Fruit fly (Drosophila melanogaster) whole organism, wandering third instar larva: ENCODE results near the gene solo.
A peak's percentile ranks its signal among the peaks of the same experiment; 100 is the strongest.

Experiments
- CrebA ChIP-seq: fragments of 200-800 bp; sonication (Bioruptor generic); optimal IDR thresholded peaks from 2 replicates; lab custom pipeline; 2016; ENCODE audit warnings: missing biosample characterization, mild to moderate bottlenecking, missing genetic modification characterization, borderline replicate concordance
- Dfd ChIP-seq: fragments of >200 bp; optimal IDR thresholded peaks from 2 replicates; lab custom pipeline; 2017; ENCODE audit warnings: missing biosample characterization, missing genetic modification characterization
- Dif ChIP-seq: fragments of 200-275, 200-300 bp; sonication (Bioruptor generic); optimal IDR thresholded peaks from 2 replicates; lab custom pipeline; 2018; ENCODE audit warnings: missing biosample characterization, missing genetic modification characterization; ENCODE audit not compliant: partially characterized antibody
- GATAd ChIP-seq: sonication (Bioruptor generic); optimal IDR thresholded peaks from 2 replicates; lab custom pipeline; 2016; ENCODE audit warnings: missing biosample characterization, missing genetic modification characterization
- Hnf4 ChIP-seq: fragments of 200-800 bp; sonication (Bioruptor generic); optimal IDR thresholded peaks from 2 replicates; lab custom pipeline; 2016; ENCODE audit warnings: missing biosample characterization, mild to moderate bottlenecking, missing genetic modification characterization
- Hr78 ChIP-seq: fragments of >200 bp; optimal IDR thresholded peaks from 2 replicates; lab custom pipeline; 2017; ENCODE audit warnings: missing biosample characterization, missing genetic modification characterization
- Hr83 ChIP-seq: fragments of 200-300 bp; sonication (Bioruptor generic); optimal IDR thresholded peaks from 2 replicates; lab custom pipeline; 2016; ENCODE audit warnings: missing biosample characterization, mild to moderate bottlenecking, missing genetic modification characterization, moderate library complexity; ENCODE audit not compliant: poor library complexity, severe bottlenecking
- Jra ChIP-seq: sonication (Bioruptor generic); optimal IDR thresholded peaks from 2 replicates; lab custom pipeline; 2016; ENCODE audit warnings: missing biosample characterization, missing genetic modification characterization
- Mio ChIP-seq: sonication (Bioruptor generic); optimal IDR thresholded peaks from 2 replicates; lab custom pipeline; 2016; ENCODE audit warnings: missing biosample characterization, missing genetic modification characterization
- Myc ChIP-seq: fragments of >200 bp; optimal IDR thresholded peaks from 2 replicates; lab custom pipeline; 2017
- N ChIP-seq: fragments of >200 bp; optimal IDR thresholded peaks from 2 replicates; lab custom pipeline; 2018; ENCODE audit warnings: missing biosample characterization, missing external identifiers, missing genetic modification characterization
- OdsH ChIP-seq: fragments of 200-800 bp; sonication (Bioruptor generic); optimal IDR thresholded peaks from 2 replicates; lab custom pipeline; 2016; ENCODE audit warnings: missing biosample characterization, mild to moderate bottlenecking, missing genetic modification characterization
- Rel ChIP-seq, 2 experiments: fragments of 200-800 bp; sonication (Bioruptor generic) in 1 of 2; optimal IDR thresholded peaks; 2 replicates in 1 of 2; 3 replicates in 1 of 2; lab custom pipeline; 2016 to 2019; ENCODE audit warnings: mild to moderate bottlenecking in 2 of 2, missing biosample characterization in 2 of 2, missing genetic modification characterization in 2 of 2, moderate library complexity in 1 of 2
- Sp1 ChIP-seq: fragments of 200-800 bp; sonication (Bioruptor generic); optimal IDR thresholded peaks from 3 replicates; lab custom pipeline; 2019; ENCODE audit warnings: missing biosample characterization, mild to moderate bottlenecking, missing genetic modification characterization, moderate library complexity
- Vsx2 ChIP-seq: fragments of 200-300, 225-300 bp; sonication (Bioruptor generic); optimal IDR thresholded peaks from 2 replicates; lab custom pipeline; 2018; ENCODE audit warnings: missing biosample characterization, missing genetic modification characterization; ENCODE audit not compliant: partially characterized antibody
- brk ChIP-seq: fragments of 200-800 bp; sonication (Bioruptor generic); optimal IDR thresholded peaks from 2 replicates; lab custom pipeline; 2016; ENCODE audit warnings: missing biosample characterization, mild to moderate bottlenecking, missing genetic modification characterization
- dmrt93B ChIP-seq: fragments of 200-800 bp; sonication (Bioruptor generic); optimal IDR thresholded peaks from 2 replicates; lab custom pipeline; 2018; ENCODE audit warnings: missing biosample characterization, mild to moderate bottlenecking, missing genetic modification characterization
- dsf ChIP-seq: sonication (Bioruptor generic); optimal IDR thresholded peaks from 2 replicates; lab custom pipeline; 2016; ENCODE audit warnings: missing biosample characterization, missing genetic modification characterization, borderline replicate concordance
- ey ChIP-seq: fragments of 200-800 bp; sonication (Bioruptor generic); optimal IDR thresholded peaks from 2 replicates; lab custom pipeline; 2016; ENCODE audit warnings: missing biosample characterization, missing genetic modification characterization
- h ChIP-seq: fragments of 200-800 bp; sonication (Bioruptor generic); optimal IDR thresholded peaks from 3 replicates; lab custom pipeline; 2016; ENCODE audit warnings: missing biosample characterization, mild to moderate bottlenecking, missing genetic modification characterization
- jim ChIP-seq: fragments of 175-275, 200-325 bp; sonication (Bioruptor generic); optimal IDR thresholded peaks from 2 replicates; lab custom pipeline; 2016; ENCODE audit warnings: missing biosample characterization, mild to moderate bottlenecking, missing genetic modification characterization
- lola ChIP-seq: fragments of >200 bp; optimal IDR thresholded peaks from 2 replicates; lab custom pipeline; 2017; ENCODE audit warnings: missing biosample characterization, missing genetic modification characterization
- pan ChIP-seq: fragments of >200 bp; optimal IDR thresholded peaks from 2 replicates; lab custom pipeline; 2017
- psq ChIP-seq: fragments of 200-800 bp; sonication (Bioruptor generic); optimal IDR thresholded peaks from 3 replicates; lab custom pipeline; 2017; ENCODE audit warnings: missing biosample characterization, mild to moderate bottlenecking, missing genetic modification characterization, moderate library complexity
- rgr ChIP-seq: fragments of 200-800 bp; sonication (Bioruptor generic); optimal IDR thresholded peaks from 3 replicates; lab custom pipeline; 2016; ENCODE audit warnings: missing biosample characterization, mild to moderate bottlenecking, missing genetic modification characterization
- sage ChIP-seq: fragments of 200-800 bp; sonication (Bioruptor generic); optimal IDR thresholded peaks from 2 replicates; lab custom pipeline; 2016; ENCODE audit warnings: missing biosample characterization, mild to moderate bottlenecking, missing genetic modification characterization
- sv ChIP-seq: fragments of 200-800 bp; sonication (Bioruptor generic); optimal IDR thresholded peaks from 3 replicates; lab custom pipeline; 2016; ENCODE audit warnings: missing biosample characterization, missing genetic modification characterization
- woc ChIP-seq: sonication (Bioruptor generic); optimal IDR thresholded peaks from 2 replicates; lab custom pipeline; 2016; ENCODE audit warnings: missing biosample characterization, mild to moderate bottlenecking, missing genetic modification characterization

solo gene

dm6 chr2L:15057225-15058117, 4.0 kb upstream of the solo start, which contains the start of gene ck:
Gene ck (minus strand): TSS chr2L:15057862.
- TF ChIP-seq OdsH (GFP tag; lab: Kevin White, UChicago) (no peak), Hr78 (GFP tag; lab: Kevin White, UChicago) (no peak), h (no peak), psq (GFP tag; lab: Kevin White, UChicago) (no peak), jim (GFP tag; lab: Kevin White, UChicago) (no peak), Jra (no peak), Hr83 (GFP tag; lab: Kevin White, UChicago) (no peak), Rel (GFP tag; optimal IDR thresholded peaks at IDR 0.05; lab: Kevin White, UChicago) (no peak), Rel (tag; optimal IDR thresholded peaks at IDR 0.05; lab: Kevin White, UChicago) (peak; percentile 39)

- TF ChIP-seq woc (no peak), Dfd (no peak), Hnf4 (GFP tag; lab: Kevin White, UChicago) (no peak), Hr78 (GFP tag; lab: Kevin White, UChicago) (no peak), ey (GFP tag; lab: Kevin White, UChicago) (no peak), sage (GFP tag; lab: Kevin White, UChicago) (no peak), lola (GFP tag; lab: Kevin White, UChicago) (no peak), brk (GFP tag; lab: Kevin White, UChicago) (no peak), rgr (no peak), Hr83 (GFP tag; lab: Kevin White, UChicago) (no peak), Myc (no peak), N (GFP tag; lab: Kevin White, UChicago) (no peak), Vsx2 (no peak), psq (GFP tag; lab: Kevin White, UChicago) (no peak), GATAd (no peak)
Observed at dm6 chr2L:15058118-15058402, 3.4 kb upstream of the solo start, which contains the start of gene CG33679. Gene CG33679 (plus strand): TSS chr2L:15058303.

dm6 chr2L:15059000-15059399, 2.5 kb upstream of the solo start:
- TF ChIP-seq Dif (GFP tag; lab: Kevin White, UChicago) (no peak), CrebA (no peak), dmrt93B (GFP tag; lab: Kevin White, UChicago) (no peak), N (GFP tag; lab: Kevin White, UChicago) (no peak), h (no peak), Mio (GFP tag; lab: Kevin White, UChicago) (no peak), GATAd (no peak), sage (GFP tag; lab: Kevin White, UChicago) (no peak), psq (GFP tag; lab: Kevin White, UChicago) (no peak), rgr (no peak), pan (no peak), dsf (GFP tag; lab: Kevin White, UChicago) (no peak)
- TF ChIP-seq, all 38 proteins: peak for 0

DNA sequence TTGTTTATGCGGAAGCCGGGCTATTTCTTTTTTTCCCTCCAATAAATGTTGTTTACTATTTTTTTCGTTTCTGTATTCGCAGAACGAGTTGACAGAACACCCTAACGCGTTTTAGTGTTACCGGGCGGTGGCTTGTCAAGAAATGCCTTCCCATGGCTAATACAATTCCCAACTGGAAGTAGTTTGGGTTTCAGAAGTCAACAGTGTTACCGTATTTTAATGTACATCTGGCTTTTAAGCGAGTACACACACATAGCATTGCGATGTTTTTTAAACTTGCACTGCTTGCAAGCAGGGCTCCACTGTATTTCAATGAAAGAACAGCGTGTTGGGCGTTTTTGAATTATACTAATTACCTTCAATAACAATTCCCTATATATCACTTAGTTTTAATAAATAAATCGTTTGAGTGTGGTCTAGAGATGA, 863 bp upstream of the solo start, which contains the start of gene TfIIS:
TfIIS (minus strand) TSS at position 178 of the 426 bp plus-strand sequence.
- TF ChIP-seq woc, result no peak
- TF ChIP-seq sv (GFP tag; lab: Kevin White, UChicago), result no peak
- TF ChIP-seq rgr, result peak; percentile 7
- no peak for TF ChIP-seq Rel (GFP tag; optimal IDR thresholded peaks at IDR 0.05; lab: Kevin White, UChicago)
- TF ChIP-seq Rel (tag; optimal IDR thresholded peaks at IDR 0.05; lab: Kevin White, UChicago), result peak; percentile 17
- TF ChIP-seq Myc, result peak; percentile 78
- no peak for TF ChIP-seq Sp1 (GFP tag; lab: Kevin White, UChicago)
- TF ChIP-seq Hnf4 (GFP tag; lab: Kevin White, UChicago), result no peak
- no peak for TF ChIP-seq Mio (GFP tag; lab: Kevin White, UChicago)
- TF ChIP-seq Vsx2, result peak; percentile 77
- TF ChIP-seq, all 38 proteins: peak for 4

dm6 chr2L:15062095-15062494, 639 bp downstream of the solo start:
- TF ChIP-seq Hnf4 (GFP tag; lab: Kevin White, UChicago) (no peak), Hr78 (GFP tag; lab: Kevin White, UChicago) (no peak), ey (GFP tag; lab: Kevin White, UChicago) (no peak), lola (GFP tag; lab: Kevin White, UChicago) (no peak), Dif (GFP tag; lab: Kevin White, UChicago) (no peak)
- TF ChIP-seq, all 38 proteins: peak for 0
